Fruit fly (Drosophila melanogaster) whole organism, embryonic: ENCODE measurements around the gene p23.

Experiments
- Awh ChIP-seq: fragments of 200-800 bp; sonication (Bioruptor generic); IDR thresholded peaks from 2 replicates; pipeline ENCODE4, ENCODE4 v1.3.6; 2022; ENCODE audit warnings: missing biosample characterization, missing genetic modification characterization
- CG10543 ChIP-seq: fragments of 200-800 bp; sonication (Bioruptor generic); optimal IDR thresholded peaks from 3 replicates; lab custom pipeline; 2017; ENCODE audit warnings: missing biosample characterization, mild to moderate bottlenecking, missing genetic modification characterization, moderate library complexity
- CG11398 ChIP-seq: fragments of 200-800 bp; sonication (Bioruptor generic); optimal IDR thresholded peaks from 2 replicates; lab custom pipeline; 2016; ENCODE audit warnings: missing biosample characterization, missing genetic modification characterization
- CG12155 ChIP-seq: fragments of 200-800 bp; sonication (Bioruptor generic); optimal IDR thresholded peaks from 3 replicates; lab custom pipeline; 2016; ENCODE audit warnings: missing biosample characterization, missing genetic modification characterization
- CG13624 ChIP-seq: fragments of 200-800 bp; sonication (Bioruptor generic); optimal IDR thresholded peaks from 2 replicates; lab custom pipeline; 2016; ENCODE audit warnings: missing biosample characterization, missing genetic modification characterization
- CG13894 ChIP-seq: fragments of 200-800 bp; sonication (Bioruptor generic); optimal IDR thresholded peaks from 3 replicates; lab custom pipeline; 2018; ENCODE audit warnings: missing biosample characterization, mild to moderate bottlenecking, missing genetic modification characterization, moderate library complexity
- CG1602 ChIP-seq: fragments of 200-800 bp; sonication (Bioruptor generic); optimal IDR thresholded peaks from 3 replicates; lab custom pipeline; 2016; ENCODE audit warnings: missing biosample characterization, missing genetic modification characterization
- CG1603 ChIP-seq: fragments of 200-800 bp; sonication (Bioruptor generic); optimal IDR thresholded peaks from 2 replicates; lab custom pipeline; 2019; ENCODE audit warnings: missing biosample characterization, mild to moderate bottlenecking, missing genetic modification characterization, moderate library complexity
- CG17186 ChIP-seq: fragments of 200-800 bp; sonication (Bioruptor generic); optimal IDR thresholded peaks from 3 replicates; lab custom pipeline; 2017; ENCODE audit warnings: missing biosample characterization, missing genetic modification reagents, missing genetic modification characterization
- CG17912 ChIP-seq: fragments of 200-800 bp; sonication (Bioruptor generic); optimal IDR thresholded peaks from 2 replicates; lab custom pipeline; 2018; ENCODE audit warnings: missing biosample characterization, mild to moderate bottlenecking, missing genetic modification characterization
- CG18011 ChIP-seq: fragments of 200-800 bp; sonication (Bioruptor generic); optimal IDR thresholded peaks from 2 replicates; lab custom pipeline; 2017; ENCODE audit warnings: missing biosample characterization, missing genetic modification characterization, mild to moderate bottlenecking, moderate library complexity, missing genotype
- CG18599 ChIP-seq: fragments of 200-800 bp; sonication (Bioruptor generic); optimal IDR thresholded peaks from 3 replicates; lab custom pipeline; 2017; ENCODE audit warnings: missing biosample characterization, missing genetic modification characterization, mild to moderate bottlenecking, moderate library complexity, missing genetic modification reagents
- CG42726 ChIP-seq: fragments of 200-800 bp; sonication (Bioruptor generic); IDR thresholded peaks from 2 replicates; pipeline ENCODE4 v1.3.6; 2022; ENCODE audit warnings: missing biosample characterization, missing genetic modification characterization; ENCODE audit not compliant: partially characterized antibody
- CG4282 ChIP-seq: fragments of 200-800 bp; sonication (Bioruptor generic); optimal IDR thresholded peaks from 2 replicates; lab custom pipeline; 2016; ENCODE audit warnings: missing biosample characterization, missing genetic modification characterization
- CG6175 ChIP-seq: fragments of 200-800 bp; sonication (Bioruptor generic); IDR thresholded peaks from 3 replicates; pipeline ENCODE4 v1.3.6; 2022; ENCODE audit warnings: missing biosample characterization, missing genetic modification characterization
- CG6791 ChIP-seq: fragments of 200-800 bp; sonication (Bioruptor generic); IDR thresholded peaks from 3 replicates; pipeline ENCODE4 v1.3.6; 2022; ENCODE audit warnings: missing biosample characterization, missing genetic modification characterization; ENCODE audit not compliant: partially characterized antibody
- CG7372 ChIP-seq: fragments of 200-800 bp; sonication (Bioruptor generic); IDR thresholded peaks from 2 replicates; pipeline ENCODE4 v1.3.6; 2022; ENCODE audit warnings: missing biosample characterization, missing genetic modification characterization
- CG9215 ChIP-seq: fragments of 200-800 bp; sonication (Bioruptor generic); IDR thresholded peaks from 2 replicates; pipeline ENCODE4 v1.3.6; 2022; ENCODE audit warnings: missing biosample characterization, missing genetic modification characterization
- CG9876 ChIP-seq: fragments of 200-800 bp; sonication (Bioruptor generic); optimal IDR thresholded peaks from 2 replicates; lab custom pipeline; 2016; ENCODE audit warnings: missing biosample characterization, missing genetic modification characterization
- CHES-1-like ChIP-seq: fragments of 200-800 bp; sonication (Bioruptor generic); optimal IDR thresholded peaks from 2 replicates; lab custom pipeline; 2016; ENCODE audit warnings: missing biosample characterization, missing genetic modification characterization
- CoRest ChIP-seq: fragments of 200-800 bp; sonication (Bioruptor generic); optimal IDR thresholded peaks from 3 replicates; lab custom pipeline; 2018; ENCODE audit warnings: missing biosample characterization, mild to moderate bottlenecking, missing genetic modification characterization, moderate library complexity
- Dad ChIP-seq: fragments of 200-800 bp; sonication (Bioruptor generic); optimal IDR thresholded peaks from 3 replicates; lab custom pipeline; 2016; ENCODE audit warnings: missing biosample characterization, missing genetic modification characterization
- Dfd ChIP-seq, 2 experiments: fragments of >200 bp; optimal IDR thresholded peaks; 2 replicates each; lab custom pipeline; 2017; ENCODE audit warnings: missing biosample characterization in 2 of 2, missing genetic modification characterization in 2 of 2
- Dref ChIP-seq: fragments of 200-800 bp; sonication (Bioruptor generic); IDR thresholded peaks from 2 replicates; pipeline ENCODE4 v1.3.6; 2022; ENCODE audit warnings: missing biosample characterization, missing genetic modification characterization
- E2f2 ChIP-seq: fragments of 200-800 bp; sonication (Bioruptor generic); IDR thresholded peaks from 2 replicates; pipeline ENCODE4 v1.3.6; 2022; ENCODE audit warnings: missing biosample characterization, missing genetic modification characterization
- ERR ChIP-seq: fragments of 200-800 bp; sonication (Bioruptor generic); optimal IDR thresholded peaks from 2 replicates; lab custom pipeline; 2016; ENCODE audit warnings: missing biosample characterization, missing genetic modification characterization
- Gug ChIP-seq: fragments of 200-800 bp; sonication (Bioruptor generic); IDR thresholded peaks from 4 replicates; pipeline ENCODE4 v1.3.6; 2022; ENCODE audit warnings: missing biosample characterization, missing genetic modification characterization
- HmgD ChIP-seq: fragments of 200-800 bp; sonication (Bioruptor generic); optimal IDR thresholded peaks from 3 replicates; lab custom pipeline; 2016; ENCODE audit warnings: missing biosample characterization, missing genetic modification characterization
- Hr3 ChIP-seq: fragments of 200-800 bp; sonication (Bioruptor generic); optimal IDR thresholded peaks from 3 replicates; lab custom pipeline; 2016; ENCODE audit warnings: missing biosample characterization, missing genetic modification characterization
- Jarid2 ChIP-seq: fragments of 200-800 bp; sonication (Bioruptor generic); optimal IDR thresholded peaks from 3 replicates; lab custom pipeline; 2017; ENCODE audit warnings: mild to moderate bottlenecking, missing biosample characterization, missing genetic modification reagents, missing genetic modification characterization
- Side ChIP-seq: fragments of 200-800 bp; sonication (Bioruptor generic); optimal IDR thresholded peaks from 2 replicates; lab custom pipeline; 2016; ENCODE audit warnings: missing biosample characterization, missing genetic modification characterization
- Ssrp ChIP-seq: fragments of 200-800 bp; sonication (Bioruptor generic); optimal IDR thresholded peaks from 2 replicates; lab custom pipeline; 2018; ENCODE audit warnings: missing biosample characterization, mild to moderate bottlenecking, missing genetic modification characterization, moderate library complexity
- Xrp1 ChIP-seq: fragments of 200-800 bp; sonication (Bioruptor generic); IDR thresholded peaks from 2 replicates; pipeline ENCODE4 v1.3.6; 2022; ENCODE audit warnings: missing biosample characterization, missing genetic modification characterization
- ab ChIP-seq: fragments of 200-800 bp; sonication (Bioruptor generic); optimal IDR thresholded peaks from 2 replicates; lab custom pipeline; 2016; ENCODE audit warnings: missing biosample characterization, missing genetic modification characterization
- ara ChIP-seq: fragments of 200-800 bp; sonication (Bioruptor generic); IDR thresholded peaks from 2 replicates; pipeline ENCODE4 v1.3.6; 2022; ENCODE audit warnings: missing biosample characterization, missing genetic modification characterization
- crol ChIP-seq: fragments of 200-800 bp; sonication (Bioruptor generic); IDR thresholded peaks from 2 replicates; pipeline ENCODE4 v1.3.6; 2022; ENCODE audit warnings: missing biosample characterization, missing genetic modification characterization
- da ChIP-seq: fragments of 200-800 bp; sonication (Bioruptor generic); optimal IDR thresholded peaks from 2 replicates; lab custom pipeline; 2016; ENCODE audit warnings: missing biosample characterization, missing genetic modification characterization
- dimm ChIP-seq: fragments of 200-800 bp; sonication (Bioruptor generic); IDR thresholded peaks from 2 replicates; pipeline ENCODE4 v1.3.6; 2022; ENCODE audit warnings: missing biosample characterization, missing genetic modification characterization
- eve ChIP-seq, 2 experiments: fragments of >200 bp; optimal IDR thresholded peaks; 2 replicates each; lab custom pipeline; 2017; ENCODE audit warnings: missing biosample characterization in 2 of 2, missing genetic modification characterization in 2 of 2
- fu2 ChIP-seq: fragments of 200-800 bp; sonication (Bioruptor generic); optimal IDR thresholded peaks from 2 replicates; lab custom pipeline; 2016; ENCODE audit warnings: missing biosample characterization, missing genetic modification characterization
- gfzf ChIP-seq: fragments of 200-800 bp; sonication (Bioruptor generic); optimal IDR thresholded peaks from 2 replicates; lab custom pipeline; 2016; ENCODE audit warnings: missing biosample characterization, mild to moderate bottlenecking, missing genetic modification characterization, moderate library complexity
- jigr1 ChIP-seq: fragments of 200-800 bp; sonication (Bioruptor generic); IDR thresholded peaks from 3 replicates; pipeline ENCODE4 v1.3.6; 2022; ENCODE audit warnings: missing biosample characterization, missing genetic modification characterization
- nerfin-2 ChIP-seq: fragments of 200-800 bp; sonication (Bioruptor generic); IDR thresholded peaks from 2 replicates; pipeline ENCODE4 v1.3.6; 2022; ENCODE audit warnings: missing biosample characterization, missing genetic modification characterization; ENCODE audit not compliant: partially characterized antibody
- prd ChIP-seq, 3 experiments: fragments of >200 bp in 2 of 3; fragments of 200-800 bp in 1 of 3; sonication (Bioruptor generic) in 1 of 3; optimal IDR thresholded peaks in 2 of 3; IDR thresholded peaks in 1 of 3; 2 replicates in 2 of 3; 3 replicates in 1 of 3; pipeline versions ENCODE4 v1.3.6 to Lab custom; 2017 to 2022; ENCODE audit warnings: missing biosample characterization in 1 of 3, missing genetic modification characterization in 1 of 3
- pzg ChIP-seq: fragments of 200-800 bp; sonication (Bioruptor generic); optimal IDR thresholded peaks from 3 replicates; lab custom pipeline; 2018; ENCODE audit warnings: missing biosample characterization, mild to moderate bottlenecking, missing genetic modification characterization, moderate library complexity
- row ChIP-seq: fragments of 200-800 bp; sonication (Bioruptor generic); IDR thresholded peaks from 3 replicates; pipeline ENCODE4 v1.3.6; 2022; ENCODE audit warnings: missing biosample characterization, missing genetic modification characterization
- tin ChIP-seq: fragments of 200-800 bp; sonication (Bioruptor generic); optimal IDR thresholded peaks from 3 replicates; lab custom pipeline; 2016; ENCODE audit warnings: missing biosample characterization, missing genetic modification characterization
- wor ChIP-seq: fragments of 200-800 bp; sonication (Bioruptor generic); IDR thresholded peaks from 2 replicates; pipeline ENCODE4 v1.3.6; 2022; ENCODE audit warnings: missing biosample characterization, missing genetic modification characterization
- yki ChIP-seq: fragments of >200 bp; optimal IDR thresholded peaks from 3 replicates; lab custom pipeline; 2018
- zen ChIP-seq: fragments of 200-800 bp; sonication (Bioruptor generic); optimal IDR thresholded peaks from 3 replicates; lab custom pipeline; 2018; ENCODE audit warnings: missing biosample characterization, mild to moderate bottlenecking, missing genetic modification characterization, moderate library complexity

The p23 gene

DNA sequence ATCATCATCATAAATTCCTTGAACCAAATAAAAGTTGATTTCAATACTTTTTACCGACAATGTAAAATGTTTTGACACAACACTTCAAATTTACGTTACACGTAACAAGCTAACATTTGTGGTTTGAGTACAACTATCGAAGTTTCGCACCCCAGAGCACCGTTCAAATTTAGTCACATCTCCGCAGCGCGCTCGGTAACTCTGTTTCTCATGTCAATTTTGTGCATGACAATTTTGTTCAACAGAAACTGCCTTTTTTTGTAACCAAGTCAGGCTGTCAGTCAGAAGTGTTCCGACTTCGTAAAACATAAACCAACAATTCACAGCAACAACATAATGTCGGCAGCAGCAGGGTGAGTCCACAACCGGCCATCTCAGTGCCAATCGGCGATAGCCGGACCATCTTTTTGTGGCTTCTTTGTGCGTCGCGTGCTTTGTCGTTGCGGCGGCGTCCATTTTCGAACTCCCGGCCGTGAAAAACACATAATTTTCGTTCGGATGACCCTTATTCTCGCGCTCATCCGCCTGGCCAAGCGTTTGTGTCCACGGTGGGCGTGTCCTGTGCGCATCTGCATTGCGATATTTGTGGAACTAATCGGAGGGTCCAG, at the start of gene p23 (continued):
- TF ChIP-seq CG18011, result no peak
- no peak for TF ChIP-seq Ssrp (tag; lab: Kevin White, UChicago)
- no peak for TF ChIP-seq Jarid2 (GFP tag; lab: Kevin White, UChicago)
- no peak for TF ChIP-seq ara (GFP tag; lab: Robert Waterston, UW)
- no peak for TF ChIP-seq Dfd (GFP tag; optimal IDR thresholded peaks at IDR 0.05; lab: Kevin White, UChicago)
- TF ChIP-seq wor (GFP tag; lab: Robert Waterston, UW), result no peak
- no peak for TF ChIP-seq tin (GFP tag; lab: Kevin White, UChicago)
- TF ChIP-seq jigr1 (GFP tag; lab: Robert Waterston, UW), result no peak
- no peak for TF ChIP-seq CG18599 (GFP tag; lab: Kevin White, UChicago)
- no peak for TF ChIP-seq CG6175 (GFP tag; lab: Robert Waterston, UW)
- no peak for TF ChIP-seq CG4282 (GFP tag; lab: Kevin White, UChicago)
- TF ChIP-seq Hr3 (GFP tag; lab: Kevin White, UChicago), result no peak
- TF ChIP-seq CG17186 (GFP tag; lab: Kevin White, UChicago), result peak; percentile 33
- TF ChIP-seq ab (GFP tag; lab: Kevin White, UChicago), result no peak
- TF ChIP-seq CG6791, result peak; percentile 51; the same call in 1 of the 3 replicates
- no peak for TF ChIP-seq Gug
- TF ChIP-seq HmgD (GFP tag; lab: Kevin White, UChicago), result peak; percentile 78
- no peak for TF ChIP-seq da
- TF ChIP-seq CG13894 (tag; lab: Kevin White, UChicago), result no peak
- TF ChIP-seq CG12155 (GFP tag; lab: Kevin White, UChicago), result peak; percentile 11
- TF ChIP-seq E2f2 (GFP tag; lab: Robert Waterston, UW), result peak; percentile 50; the same call in 1 of the 2 replicates
- TF ChIP-seq dimm (GFP tag; lab: Robert Waterston, UW), result no peak
- no peak for TF ChIP-seq Xrp1 (GFP tag; lab: Robert Waterston, UW)
- peak; percentile 44 for TF ChIP-seq Dref (GFP tag; lab: Robert Waterston, UW)
- no peak for TF ChIP-seq CG9215 (GFP tag; lab: Robert Waterston, UW)
- TF ChIP-seq Awh, result no peak
- TF ChIP-seq CHES-1-like, result peak; percentile 42
- TF ChIP-seq zen (tag; lab: Kevin White, UChicago), result no peak
- TF ChIP-seq Dad (GFP tag; lab: Kevin White, UChicago), result peak; percentile 15
- no peak for TF ChIP-seq CG1602
- no peak for TF ChIP-seq yki
- TF ChIP-seq prd (optimal IDR thresholded peaks at IDR 0.05; lab: Kevin White, UChicago), result no peak
- TF ChIP-seq prd (GFP tag; IDR thresholded peaks at IDR 0.05; lab: Robert Waterston, UW), result 0 out of 3 replicates have a peak, but pooled peaks have one; percentile 8
- no peak for TF ChIP-seq CG7372 (GFP tag; lab: Robert Waterston, UW)
- TF ChIP-seq row (GFP tag; lab: Robert Waterston, UW), result peak; percentile 32; the same call in 1 of the 3 replicates
- TF ChIP-seq CG10543 (GFP tag; lab: Kevin White, UChicago), result peak; percentile 15
- TF ChIP-seq nerfin-2 (GFP tag; lab: Robert Waterston, UW), result 0 out of 2 replicates have a peak, but pooled peaks have one; percentile 50
- TF ChIP-seq CG1603 (tag; lab: Kevin White, UChicago), result peak; percentile 86
- TF ChIP-seq CoRest, result peak; percentile 17
- TF ChIP-seq fu2 (GFP tag; lab: Kevin White, UChicago), result no peak
- peak; percentile 31 for TF ChIP-seq ERR (GFP tag; lab: Kevin White, UChicago)
- peak; percentile 97 for TF ChIP-seq pzg
- TF ChIP-seq CG42726 (GFP tag; lab: Robert Waterston, UW), result peak; percentile 26; the same call in 1 of the 2 replicates
- peak; percentile 32 for TF ChIP-seq CG9876 (GFP tag; lab: Kevin White, UChicago)
- no peak for TF ChIP-seq CG11398 (GFP tag; lab: Kevin White, UChicago)
- no peak for TF ChIP-seq CG17912 (GFP tag; lab: Kevin White, UChicago)
- TF ChIP-seq crol (GFP tag; lab: Robert Waterston, UW), result no peak
- TF ChIP-seq CG13624, result peak; percentile 59
- TF ChIP-seq gfzf (GFP tag; lab: Kevin White, UChicago), result peak; percentile 98
- no peak for TF ChIP-seq eve (GFP tag; optimal IDR thresholded peaks at IDR 0.05; lab: Kevin White, UChicago)
- TF ChIP-seq Side, result peak; percentile 8
